Worm (Caenorhabditis elegans) whole organism, midembryonic: ENCODE results near the gene W01D2.3.

Experiments used
- T22C8.4 ChIP-seq: fragments of 200-800 bp; sonication (Bioruptor generic); IDR thresholded peaks from 2 replicates; pipeline ENCODE4 v1.3.6; 2022; ENCODE audit warnings: missing genetic modification characterization, missing compliant biosample characterization
- ref-1 ChIP-seq: fragments of 200-800 bp; sonication (Bioruptor generic); conservative IDR thresholded peaks from 2 replicates; pipeline ENCODE4 v1.3.6; 2022; ENCODE audit warnings: missing genetic modification reagents, missing genetic modification characterization, missing compliant biosample characterization
- ztf-29 ChIP-seq: fragments of 200-800 bp; sonication (Bioruptor generic); IDR thresholded peaks from 2 replicates; pipeline ENCODE4 v1.3.6; 2022; ENCODE audit warnings: missing genetic modification reagents, missing genetic modification characterization, missing compliant biosample characterization

DNA sequence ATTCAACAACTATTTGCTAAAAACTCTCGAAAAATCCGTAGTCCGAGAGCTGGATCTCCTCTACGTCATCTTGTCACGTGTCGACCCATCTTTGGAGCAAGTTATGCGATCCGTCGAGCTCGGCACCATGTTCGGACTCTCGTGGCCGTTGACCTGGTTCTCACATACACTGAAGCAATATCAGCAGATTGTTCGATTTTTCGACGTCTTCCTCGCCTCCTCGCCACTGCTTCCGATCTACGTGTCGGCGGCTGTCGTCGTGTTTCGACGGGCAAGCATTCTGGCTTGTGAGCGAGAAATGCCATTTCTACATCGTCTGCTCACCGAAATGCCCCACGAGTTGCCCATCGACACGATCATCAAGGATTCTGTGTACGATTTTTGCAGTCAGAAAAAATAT lies 4.7 kb downstream of the W01D2.3 start:
- TF ChIP-seq ztf-29 (GFP tag; lab: Robert Waterston, UW) (no peak), T22C8.4 (GFP tag; lab: Robert Waterston, UW) (no peak), ref-1 (GFP tag; lab: Robert Waterston, UW) (no peak)
